Worm (Caenorhabditis elegans) whole organism, L3 larva: ENCODE data around the gene F08D12.4.

Experiments used
- ama-1 ChIP-seq: fragments of 150-350 bp; optimal IDR thresholded peaks from 2 replicates; lab custom pipeline; 2018
- ceh-9 ChIP-seq: sonication (generic microtip); optimal IDR thresholded peaks from 2 replicates; lab custom pipeline; 2018; ENCODE audit warnings: missing biosample characterization, missing genetic modification characterization
- elt-1 ChIP-seq: fragments of 150-350 bp; optimal IDR thresholded peaks from 2 replicates; lab custom pipeline; 2014; ENCODE audit warnings: missing biosample characterization, missing genetic modification characterization
- elt-3 ChIP-seq, 3 experiments: fragments of 150-350 bp in 1 of 3; sonication (generic microtip) in 2 of 3; optimal IDR thresholded peaks; 2 replicates in 2 of 3; 4 replicates in 1 of 3; lab custom pipeline; 2014 to 2017; ENCODE audit warnings: missing biosample characterization in 3 of 3, missing genetic modification characterization in 3 of 3
- nhr-11 ChIP-seq: fragments of 150-350 bp; optimal IDR thresholded peaks from 2 replicates; lab custom pipeline; 2014; ENCODE audit warnings: missing biosample characterization, missing genetic modification characterization
- nhr-12 ChIP-seq: fragments of 150-350 bp; optimal IDR thresholded peaks from 2 replicates; lab custom pipeline; 2014; ENCODE audit warnings: missing biosample characterization, missing genetic modification characterization
- nhr-28 ChIP-seq: fragments of 150-350 bp; optimal IDR thresholded peaks from 2 replicates; lab custom pipeline; 2014; ENCODE audit warnings: missing biosample characterization, missing genetic modification characterization
- nhr-76 ChIP-seq: fragments of 150-350 bp; sonication (generic microtip); optimal IDR thresholded peaks from 5 replicates; lab custom pipeline; 2014; ENCODE audit warnings: missing biosample characterization, missing genetic modification characterization
- snpc-4 ChIP-seq: fragments of 150-350 bp; optimal IDR thresholded peaks from 2 replicates; lab custom pipeline; 2014; ENCODE audit warnings: missing biosample characterization, missing genetic modification characterization

DNA sequence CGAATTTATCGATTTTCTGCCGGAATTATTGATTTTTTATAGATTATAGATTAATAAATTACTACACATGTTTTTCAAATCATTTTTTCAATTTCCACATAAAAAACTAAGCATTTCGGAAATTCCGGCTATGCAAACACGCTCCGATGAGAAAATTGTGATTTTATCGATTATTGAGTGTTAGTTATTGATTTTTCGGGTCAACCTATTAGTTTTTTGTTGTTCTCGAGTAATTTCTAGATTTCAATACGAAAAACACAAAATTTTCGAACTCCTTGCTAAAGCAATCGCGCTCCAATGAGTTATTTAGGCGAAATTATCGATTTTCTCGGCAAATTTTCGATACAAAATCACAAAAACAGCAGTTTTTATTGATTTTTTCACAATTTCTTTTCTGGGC is 17.5 kb downstream of the F08D12.4 start:
- TF ChIP-seq nhr-76 (tag; lab: Kevin White, UChicago) (no peak), nhr-11 (tag; lab: Kevin White, UChicago) (no peak), snpc-4 (tag; lab: Kevin White, UChicago) (no peak), nhr-28 (tag; lab: Kevin White, UChicago) (no peak), elt-3 (tag; optimal IDR thresholded peaks at IDR 0.05; lab: Kevin White, UChicago) (no peak), elt-1 (tag; lab: Kevin White, UChicago) (no peak), ama-1 (lab: Kevin White, UChicago) (no peak), nhr-12 (no peak), ceh-9 (no peak)
